Fruit fly (Drosophila melanogaster): ENCODE results near the gene zormin.

The zormin gene

DNA sequence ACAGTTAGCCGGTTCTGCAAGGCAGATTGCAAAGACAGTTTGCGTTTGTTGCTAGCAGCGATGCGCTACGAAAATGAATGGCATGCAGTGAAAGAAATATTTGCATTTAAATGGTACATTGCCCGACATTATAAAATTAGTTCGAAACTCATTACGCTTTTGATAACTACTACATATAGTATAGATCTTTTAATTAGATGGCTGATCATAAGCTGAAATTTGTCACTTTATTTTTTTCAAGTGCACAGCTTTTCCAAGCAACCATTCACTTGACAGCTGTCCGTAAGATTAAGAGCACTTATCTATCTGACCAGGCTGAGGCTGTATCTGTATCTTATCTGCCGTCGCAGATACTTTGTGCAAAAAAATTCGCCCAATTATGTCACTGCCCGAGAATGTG is 34.5 kb downstream of the zormin start (continued):
- TF ChIP-seq nmo (GFP tag; optimal IDR thresholded peaks at IDR 0.05) (no peak), CoRest (tag; optimal IDR thresholded peaks at IDR 0.05) (no peak), CG10543 (GFP tag; optimal IDR thresholded peaks at IDR 0.05) (no peak), Blimp-1 (GFP tag; optimal IDR thresholded peaks at IDR 0.05) (peak; percentile 2)

DNA sequence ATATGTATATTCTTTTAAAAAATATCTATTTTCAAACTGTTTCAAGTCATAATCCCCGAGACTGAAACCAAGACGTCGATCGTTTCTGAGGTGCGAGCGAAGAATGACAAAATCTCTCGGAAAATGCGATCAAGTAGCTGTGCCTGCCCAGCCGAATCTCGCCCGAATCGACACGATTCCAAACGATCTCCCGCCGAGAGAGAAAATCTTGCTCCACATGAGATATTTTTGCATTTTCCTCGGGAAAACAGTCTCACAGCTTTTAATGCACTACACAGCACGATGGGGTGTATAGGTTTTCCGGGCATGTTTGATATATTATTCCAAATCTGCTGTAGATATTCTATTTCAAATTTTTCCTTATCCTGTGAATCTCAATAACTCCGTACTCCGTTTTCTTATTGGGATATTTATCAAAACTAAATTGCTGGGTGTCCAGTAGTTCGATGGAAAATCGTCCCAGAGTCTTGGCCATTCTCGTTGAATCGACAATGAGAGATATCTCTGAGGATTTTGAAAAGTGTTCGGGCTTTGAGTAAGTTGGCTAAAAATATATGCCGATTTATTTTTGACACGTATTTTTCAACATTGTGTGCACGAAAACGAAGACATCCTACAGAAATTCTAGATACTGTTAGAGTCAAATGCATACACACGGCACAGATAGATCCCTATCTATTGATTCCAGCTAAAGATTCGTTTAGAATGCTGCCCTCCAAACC is 35.8 kb downstream of the zormin start, which contains the start of gene sls:
Gene sls, minus strand, starts transcription at position 88 of the 722 bp plus-strand sequence.
- TF ChIP-seq Pdp1 (GFP tag; optimal IDR thresholded peaks at IDR 0.05) (peak; percentile 82 to 84), Hr78 (GFP tag; optimal IDR thresholded peaks at IDR 0.05) (peak in 1 of 2 experiments; percentile 24), gt (GFP tag; IDR thresholded peaks at IDR 0.05) (peak; percentile 65), CG11560 (tag; IDR thresholded peaks at IDR 0.05) (peak; percentile 72; the same call in 2 of the 3 replicates), Stat92E (GFP tag; optimal IDR thresholded peaks at IDR 0.05) (peak in 1 of 3 experiments; percentile 75), ind (GFP tag; optimal IDR thresholded peaks at IDR 0.05) (peak; percentile 80), PHDP (tag; optimal IDR thresholded peaks at IDR 0.05) (peak; percentile 95), CG3407 (GFP tag; optimal IDR thresholded peaks at IDR 0.05) (peak; percentile 77), slbo (GFP tag; IDR thresholded peaks at IDR 0.05) (peak; percentile 93), zf30C (GFP tag; optimal IDR thresholded peaks at IDR 0.05) (no peak), corto (GFP tag; optimal IDR thresholded peaks at IDR 0.05) (no peak), CG10462 (GFP tag; optimal IDR thresholded peaks at IDR 0.05) (peak; percentile 83), phol (tag; optimal IDR thresholded peaks at IDR 0.05) (peak; percentile 84), ham (GFP tag; IDR thresholded peaks at IDR 0.05) (peak; percentile 82), ems (GFP tag; optimal IDR thresholded peaks at IDR 0.05) (peak; percentile 80), CG6765 (GFP tag; optimal IDR thresholded peaks at IDR 0.05) (peak; percentile 56), twi (tag; optimal IDR thresholded peaks at IDR 0.05) (peak; percentile 88), CG15011 (GFP tag; optimal IDR thresholded peaks at IDR 0.05) (peak; percentile 62), tx (GFP tag; optimal IDR thresholded peaks at IDR 0.05) (peak; percentile 93), tll (GFP tag; optimal IDR thresholded peaks at IDR 0.05) (no peak), Dek (tag; optimal IDR thresholded peaks at IDR 0.05) (peak; percentile 90), CG11093 (GFP tag; IDR thresholded peaks at IDR 0.05) (peak; percentile 88), so (GFP tag; IDR thresholded peaks at IDR 0.05) (peak; percentile 93), tap (tag; optimal IDR thresholded peaks at IDR 0.05) (peak; percentile 92), Atf-2 (GFP tag; optimal IDR thresholded peaks at IDR 0.05) (peak; percentile 92), slp2 (GFP tag; optimal IDR thresholded peaks at IDR 0.05) (peak; percentile 86), CG17612 (GFP tag; IDR thresholded peaks at IDR 0.05) (0 out of 2 replicates have a peak, but pooled peaks have one; percentile 39), sug (tag; optimal IDR thresholded peaks at IDR 0.05) (peak; percentile 90), CG11695 (GFP tag; IDR thresholded peaks at IDR 0.05) (peak; percentile 85), CoRest (tag; optimal IDR thresholded peaks at IDR 0.05) (peak; percentile 96), Jarid2 (GFP tag; optimal IDR thresholded peaks at IDR 0.05) (peak; percentile 27), HLH4C (GFP tag; IDR thresholded peaks at IDR 0.05; ENCODE audit: partially characterized antibody) (no peak), hb (GFP tag; IDR thresholded peaks at IDR 0.05; ENCODE audit: partially characterized antibody) (no peak), CG13624 (GFP tag; optimal IDR thresholded peaks at IDR 0.05) (peak; percentile 95), knrl (GFP tag; IDR thresholded peaks at IDR 0.05; ENCODE audit: partially characterized antibody) (no peak), H2.0 (GFP tag; IDR thresholded peaks at IDR 0.05) (peak; percentile 91), Med (GFP tag) (peak; percentile 99), CG30403 (GFP tag; optimal IDR thresholded peaks at IDR 0.05) (peak; percentile 91), H15 (GFP tag; IDR thresholded peaks at IDR 0.05) (peak; percentile 89), sr (GFP tag; IDR thresholded peaks at IDR 0.05) (peak; percentile 62; the same call in 2 of the 3 replicates), mirr (GFP tag; optimal IDR thresholded peaks at IDR 0.05) (peak; percentile 95), Hsf (GFP tag; optimal IDR thresholded peaks at IDR 0.05) (peak; percentile 94), NC2α (GFP tag; optimal IDR thresholded peaks at IDR 0.05) (peak; percentile 83)

Data from whole organism, embryonic.